Worm (Caenorhabditis elegans) whole organism, L1 larva: Measurements from ENCODE around the gene C24H12.4.

Experiments used
- ama-1 ChIP-seq: fragments of 150-350 bp; optimal IDR thresholded peaks from 2 replicates; lab custom pipeline; 2014
- ceh-90 ChIP-seq: sonication (generic microtip); optimal IDR thresholded peaks from 2 replicates; lab custom pipeline; 2016; ENCODE audit warnings: missing genetic modification characterization, missing compliant biosample characterization
- fkh-8 ChIP-seq: sonication (generic microtip); optimal IDR thresholded peaks from 2 replicates; lab custom pipeline; 2016; ENCODE audit warnings: mild to moderate bottlenecking, missing genetic modification characterization, missing compliant biosample characterization
- nhr-28 ChIP-seq: fragments of 150-350 bp; optimal IDR thresholded peaks from 2 replicates; lab custom pipeline; 2014; ENCODE audit warnings: missing biosample characterization, missing genetic modification characterization
- skn-1 ChIP-seq: fragments of 150-350 bp; optimal IDR thresholded peaks from 2 replicates; lab custom pipeline; 2014; ENCODE audit warnings: missing biosample characterization, missing genetic modification characterization
- unc-62 ChIP-seq: fragments of 150-350 bp; optimal IDR thresholded peaks from 2 replicates; lab custom pipeline; 2014; ENCODE audit warnings: missing biosample characterization, missing genetic modification reagents, missing genetic modification characterization

DNA sequence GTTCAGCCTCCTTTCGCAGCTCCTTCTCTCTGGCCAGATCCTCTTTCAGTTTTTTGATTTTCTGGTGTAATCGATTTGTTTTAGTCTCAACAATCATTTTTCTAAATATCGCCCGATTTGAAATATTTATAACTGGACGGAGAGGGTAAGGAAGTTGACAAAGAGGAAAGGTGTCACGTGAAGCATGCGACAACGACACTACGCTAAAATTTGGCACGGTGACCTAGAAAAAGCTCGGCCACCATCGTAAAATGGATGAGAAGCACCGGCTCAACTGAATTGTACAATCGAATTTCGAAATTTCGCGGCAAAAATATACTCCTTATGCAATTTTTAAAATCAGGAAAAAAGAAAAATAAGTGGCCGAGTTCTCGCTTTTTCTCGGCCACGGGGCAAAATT is 25.8 kb upstream of the C24H12.4 start, which contains the start of gene C03H5.5:
- TF ChIP-seq fkh-8 = no peak
- TF ChIP-seq nhr-28 (tag; lab: Kevin White, UChicago) = no peak
- no peak for TF ChIP-seq skn-1 (tag; lab: Kevin White, UChicago)
- TF ChIP-seq unc-62 (GFP tag; lab: Kevin White, UChicago) = no peak
- no peak for TF ChIP-seq ceh-90
- no peak for TF ChIP-seq ama-1 (lab: Kevin White, UChicago)
